Worm (Caenorhabditis elegans) whole organism, late embryonic: ENCODE measurements around the gene C18E9.8.

ENCODE experiments used
- F13H6.1 ChIP-seq: sonication (generic microtip); optimal IDR thresholded peaks from 2 replicates; lab custom pipeline; 2016; ENCODE audit warnings: missing genetic modification characterization, missing compliant biosample characterization
- dmd-4 ChIP-seq: sonication (generic microtip); optimal IDR thresholded peaks from 2 replicates; lab custom pipeline; 2016; ENCODE audit warnings: borderline replicate concordance, missing genetic modification characterization, missing compliant biosample characterization
- fkh-10 ChIP-seq: fragments of 150-350 bp; optimal IDR thresholded peaks from 2 replicates; lab custom pipeline; 2014; ENCODE audit warnings: missing biosample characterization, missing genetic modification reagents, missing genetic modification characterization
- hlh-8 ChIP-seq: sonication (generic microtip); optimal IDR thresholded peaks from 2 replicates; lab custom pipeline; 2016; ENCODE audit warnings: missing genotype, missing genetic modification characterization, missing compliant biosample characterization
- pag-3 ChIP-seq: sonication (generic microtip); optimal IDR thresholded peaks from 2 replicates; lab custom pipeline; 2016; ENCODE audit warnings: missing compliant biosample characterization, missing genetic modification characterization, borderline replicate concordance
- pax-1 ChIP-seq: fragments of 150-350 bp; optimal IDR thresholded peaks from 2 replicates; lab custom pipeline; 2014; ENCODE audit warnings: missing biosample characterization, missing genetic modification characterization
- ttx-3 ChIP-seq: sonication (generic microtip); optimal IDR thresholded peaks from 2 replicates; lab custom pipeline; 2016; ENCODE audit warnings: missing genetic modification reagents, missing genetic modification characterization, missing compliant biosample characterization
- unc-55 ChIP-seq: sonication (generic microtip); optimal IDR thresholded peaks from 2 replicates; lab custom pipeline; 2017; ENCODE audit warnings: missing biosample characterization, missing genetic modification reagents, missing genetic modification characterization

DNA sequence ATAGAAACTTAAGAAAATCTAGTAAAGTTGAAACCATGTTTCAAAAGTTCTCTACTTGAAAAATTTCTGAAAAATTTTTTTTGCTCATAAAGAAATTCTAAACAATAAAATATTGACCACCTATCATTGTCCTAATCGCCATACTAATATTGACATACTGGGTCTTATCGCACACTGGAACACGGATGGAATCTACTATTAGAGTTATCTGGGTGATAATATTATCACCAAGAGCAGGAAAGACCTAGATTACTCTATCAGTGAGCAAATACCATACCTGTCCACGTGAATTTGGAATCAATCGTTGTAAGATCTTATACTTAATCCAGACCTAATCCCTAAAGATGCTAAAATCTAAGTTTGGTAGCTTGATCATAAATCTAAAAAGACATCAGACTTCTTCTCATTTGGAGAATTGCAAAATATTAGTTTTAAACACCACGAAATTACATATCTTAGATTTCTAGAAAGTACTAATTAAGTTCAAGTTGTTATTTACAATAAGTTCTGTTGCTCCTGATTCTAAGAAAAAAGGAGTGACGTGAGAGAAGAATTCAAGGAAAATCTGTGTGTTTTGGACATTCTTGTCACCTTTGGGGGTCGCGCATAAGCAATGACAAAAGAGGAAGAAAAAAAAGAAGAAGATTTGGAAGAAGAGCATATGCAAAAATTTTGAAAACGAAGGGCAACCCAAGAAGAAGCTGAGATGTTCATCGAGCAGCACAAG, 22.3 kb upstream of the C18E9.8 start:
- TF ChIP-seq ttx-3, result no peak
- no peak for TF ChIP-seq hlh-8 (tag; lab: Kevin White, UChicago)
- no peak for TF ChIP-seq pag-3 (tag; lab: Kevin White, UChicago)
- TF ChIP-seq fkh-10, result no peak
- TF ChIP-seq unc-55 (GFP tag; lab: Kevin White, UChicago), result no peak
- TF ChIP-seq F13H6.1 (tag; lab: Kevin White, UChicago), result no peak
- no peak for TF ChIP-seq dmd-4
- TF ChIP-seq pax-1 (tag; lab: Kevin White, UChicago), result no peak
